Worm (Caenorhabditis elegans): ENCODE results near the gene C03A3.2.

DNA sequence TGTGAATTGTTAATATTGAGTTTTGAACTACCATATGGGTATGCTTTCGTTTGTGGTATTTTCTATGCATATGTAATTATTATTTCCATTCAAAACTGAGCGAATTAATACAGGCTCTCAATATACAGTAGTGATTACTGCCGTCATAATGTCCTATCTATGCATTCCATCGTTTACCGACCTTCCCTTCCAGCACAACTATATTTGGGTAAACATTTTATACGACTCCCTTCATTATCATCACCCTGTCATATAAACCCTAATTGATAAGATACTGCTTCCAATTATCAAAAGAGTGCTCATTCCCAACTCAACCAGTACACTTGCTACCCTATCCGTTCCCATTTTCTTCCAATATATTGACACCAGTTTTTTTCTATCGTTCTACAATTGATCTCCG is 27.3 kb downstream of the C03A3.2 start:
- TF ChIP-seq R02D3.7 (tag; optimal IDR thresholded peaks at IDR 0.05) = no peak
- no peak for TF ChIP-seq elt-3 (tag; optimal IDR thresholded peaks at IDR 0.05)
- no peak for TF ChIP-seq nhr-77 (tag; optimal IDR thresholded peaks at IDR 0.05)
- TF ChIP-seq lin-39 (tag; optimal IDR thresholded peaks at IDR 0.05) = no peak
- TF ChIP-seq F13H6.1 (tag; optimal IDR thresholded peaks at IDR 0.05) = no peak
- no peak for TF ChIP-seq dmd-4 (tag; optimal IDR thresholded peaks at IDR 0.05)
- TF ChIP-seq ztf-11 (tag; optimal IDR thresholded peaks at IDR 0.05) = no peak
- no peak for TF ChIP-seq nhr-12 (tag; optimal IDR thresholded peaks at IDR 0.05)

Data from whole organism, L2 larva.